Worm (Caenorhabditis elegans) whole organism, midembryonic: ENCODE measurements around the gene C31H2.14.

Source experiments
- T22C8.4 ChIP-seq: fragments of 200-800 bp; sonication (Bioruptor generic); IDR thresholded peaks from 2 replicates; pipeline ENCODE4 v1.3.6; 2022; ENCODE audit warnings: missing genetic modification characterization, missing compliant biosample characterization
- cog-1 ChIP-seq: sonication (generic microtip); optimal IDR thresholded peaks from 2 replicates; lab custom pipeline; 2016; ENCODE audit warnings: missing genetic modification characterization, missing compliant biosample characterization
- flt-1 ChIP-seq: fragments of 200-800 bp; sonication (Bioruptor generic); IDR thresholded peaks from 2 replicates; pipeline ENCODE4 v1.3.6; 2022; ENCODE audit warnings: missing genetic modification characterization, missing compliant biosample characterization
- klf-2 ChIP-seq: fragments of 200-800 bp; sonication (Bioruptor generic); conservative IDR thresholded peaks from 2 replicates; pipeline ENCODE4 v1.3.6; 2022; ENCODE audit warnings: missing genetic modification reagents, missing genetic modification characterization, missing compliant biosample characterization
- med-1 ChIP-seq: sonication (generic microtip); optimal IDR thresholded peaks from 2 replicates; lab custom pipeline; 2017; ENCODE audit warnings: missing genetic modification characterization, mild to moderate bottlenecking, missing compliant biosample characterization, antibody characterized with exemption, missing genetic modification reagents; ENCODE audit not compliant: insufficient read depth
- ref-1 ChIP-seq: fragments of 200-800 bp; sonication (Bioruptor generic); conservative IDR thresholded peaks from 2 replicates; pipeline ENCODE4 v1.3.6; 2022; ENCODE audit warnings: missing genetic modification reagents, missing genetic modification characterization, missing compliant biosample characterization
- tab-1 ChIP-seq: fragments of 200-800 bp; sonication (Bioruptor generic); IDR thresholded peaks from 2 replicates; pipeline ENCODE4 v1.3.6; 2022; ENCODE audit warnings: missing genetic modification characterization, missing compliant biosample characterization
- ztf-23 ChIP-seq: fragments of 200-800 bp; sonication (Bioruptor generic); IDR thresholded peaks from 2 replicates; pipeline ENCODE4 v1.3.6; 2022; ENCODE audit warnings: missing genetic modification reagents, missing genetic modification characterization, missing compliant biosample characterization
- ztf-29 ChIP-seq: fragments of 200-800 bp; sonication (Bioruptor generic); IDR thresholded peaks from 2 replicates; pipeline ENCODE4 v1.3.6; 2022; ENCODE audit warnings: missing genetic modification reagents, missing genetic modification characterization, missing compliant biosample characterization

- TF ChIP-seq klf-2, result no peak
- no peak for TF ChIP-seq flt-1 (GFP tag; lab: Robert Waterston, UW)
- TF ChIP-seq med-1 (GFP tag; lab: Kevin White, UChicago), result no peak
- TF ChIP-seq cog-1 (tag; lab: Kevin White, UChicago), result no peak
- no peak for TF ChIP-seq ref-1
- TF ChIP-seq tab-1 (GFP tag; lab: Robert Waterston, UW), result no peak
- no peak for TF ChIP-seq ztf-23 (GFP tag; lab: Robert Waterston, UW)
- TF ChIP-seq T22C8.4 (GFP tag; lab: Robert Waterston, UW), result no peak
- TF ChIP-seq ztf-29 (GFP tag; lab: Robert Waterston, UW), result no peak
Observed at ce11 chrX:5120807-5121206, 27.2 kb upstream of the C31H2.14 start.
